Worm (Caenorhabditis elegans): Measurements from ENCODE around the gene tsp-8.

DNA sequence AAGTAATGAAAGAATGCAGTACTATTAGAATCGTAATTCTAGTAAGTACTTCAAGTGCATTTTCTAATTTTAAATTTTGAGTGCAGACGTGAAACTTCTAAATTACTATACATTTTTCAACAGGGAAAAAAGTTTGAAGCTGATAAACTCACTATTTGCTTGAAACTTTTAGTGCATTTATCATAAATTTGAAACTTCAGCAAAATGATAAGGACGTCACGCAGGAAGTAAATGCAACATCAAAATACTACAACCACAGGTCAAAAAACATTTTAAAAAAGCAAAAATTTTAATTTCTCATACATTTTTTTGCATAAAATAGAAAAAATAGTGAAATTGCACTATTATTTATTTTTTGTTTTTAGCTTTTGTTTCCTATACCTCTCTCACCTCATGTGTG lies 10.2 kb upstream of the tsp-8 start:
- no peak for TF ChIP-seq fkh-10 (GFP tag; optimal IDR thresholded peaks at IDR 0.05)
- no peak for TF ChIP-seq fos-1 (tag; optimal IDR thresholded peaks at IDR 0.05)
- TF ChIP-seq snpc-4 (tag; optimal IDR thresholded peaks at IDR 0.05) = no peak
